Fruit fly (Drosophila melanogaster) whole organism, embryonic: ENCODE measurements around the gene CG18563.

ENCODE experiments used
- CG11456 ChIP-seq: fragments of 200-800 bp; sonication (Bioruptor generic); IDR thresholded peaks from 3 replicates; pipeline ENCODE4 v1.3.6; 2022; ENCODE audit warnings: missing biosample characterization, missing genetic modification characterization
- CG12104 ChIP-seq: fragments of 200-800 bp; sonication (Bioruptor generic); optimal IDR thresholded peaks from 3 replicates; lab custom pipeline; 2016; ENCODE audit warnings: missing biosample characterization, missing genetic modification characterization
- CG12659 ChIP-seq: fragments of 200-800 bp; sonication (Bioruptor generic); optimal IDR thresholded peaks from 3 replicates; lab custom pipeline; 2017; ENCODE audit warnings: mild to moderate bottlenecking, missing biosample characterization, missing genetic modification reagents, missing genetic modification characterization
- CG13894 ChIP-seq: fragments of 200-800 bp; sonication (Bioruptor generic); optimal IDR thresholded peaks from 3 replicates; lab custom pipeline; 2018; ENCODE audit warnings: missing biosample characterization, mild to moderate bottlenecking, missing genetic modification characterization, moderate library complexity
- CG14860 ChIP-seq: fragments of 200-800 bp; sonication (Bioruptor generic); IDR thresholded peaks from 3 replicates; pipeline ENCODE4 v1.3.6; 2022; ENCODE audit warnings: missing biosample characterization, missing genetic modification characterization; ENCODE audit not compliant: partially characterized antibody
- CG18262 ChIP-seq: fragments of 200-800 bp; optimal IDR thresholded peaks from 3 replicates; lab custom pipeline; 2019; ENCODE audit warnings: missing biosample characterization, mild to moderate bottlenecking, missing genetic modification characterization, moderate library complexity
- CG2199 ChIP-seq: fragments of 200-800 bp; sonication (Bioruptor generic); IDR thresholded peaks from 3 replicates; pipeline ENCODE4 v1.3.6; 2022; ENCODE audit warnings: missing biosample characterization, missing genetic modification characterization
- CG30020 ChIP-seq: fragments of 200-800 bp; optimal IDR thresholded peaks from 2 replicates; lab custom pipeline; 2019; ENCODE audit warnings: missing biosample characterization, mild to moderate bottlenecking, missing genetic modification characterization, moderate library complexity
- CG3163 ChIP-seq: fragments of 200-800 bp; sonication (Bioruptor generic); optimal IDR thresholded peaks from 3 replicates; lab custom pipeline; 2016; ENCODE audit warnings: missing biosample characterization, missing genetic modification characterization
- CG32532 ChIP-seq: fragments of 200-800 bp; sonication (Bioruptor generic); IDR thresholded peaks from 2 replicates; pipeline ENCODE4 v1.3.6; 2022; ENCODE audit warnings: missing biosample characterization, missing genetic modification characterization
- CG6791 ChIP-seq: fragments of 200-800 bp; sonication (Bioruptor generic); IDR thresholded peaks from 3 replicates; pipeline ENCODE4 v1.3.6; 2022; ENCODE audit warnings: missing biosample characterization, missing genetic modification characterization; ENCODE audit not compliant: partially characterized antibody
- CG9609 ChIP-seq: fragments of 200-800 bp; sonication (Bioruptor generic); optimal IDR thresholded peaks from 3 replicates; lab custom pipeline; 2016; ENCODE audit warnings: missing biosample characterization, missing genetic modification characterization
- CG9932 ChIP-seq: fragments of 200-800 bp; sonication (Bioruptor generic); IDR thresholded peaks from 2 replicates; pipeline ENCODE4 v1.3.6; 2022; ENCODE audit warnings: missing biosample characterization, missing genetic modification characterization
- D ChIP-seq, 2 experiments: fragments of 200-800 bp in 1 of 2; fragments of >200 bp in 1 of 2; sonication (Bioruptor generic) in 1 of 2; optimal IDR thresholded peaks; 2 replicates in 1 of 2; 3 replicates in 1 of 2; lab custom pipeline; 2017; ENCODE audit warnings: mild to moderate bottlenecking in 1 of 2, missing biosample characterization in 1 of 2, missing genetic modification characterization in 1 of 2, missing genetic modification reagents in 1 of 2
- Dad ChIP-seq: fragments of 200-800 bp; sonication (Bioruptor generic); optimal IDR thresholded peaks from 3 replicates; lab custom pipeline; 2016; ENCODE audit warnings: missing biosample characterization, missing genetic modification characterization
- Doc3 ChIP-seq: fragments of 200-800 bp; sonication (Bioruptor generic); IDR thresholded peaks from 3 replicates; pipeline ENCODE4 v1.3.6; 2022; ENCODE audit warnings: missing biosample characterization, missing genetic modification characterization; ENCODE audit not compliant: partially characterized antibody
- Drgx ChIP-seq: fragments of 200-800 bp; sonication (Bioruptor generic); IDR thresholded peaks from 2 replicates; pipeline ENCODE4 v1.3.6; 2022; ENCODE audit warnings: missing biosample characterization, missing genetic modification characterization
- ERR ChIP-seq: fragments of 200-800 bp; sonication (Bioruptor generic); optimal IDR thresholded peaks from 2 replicates; lab custom pipeline; 2016; ENCODE audit warnings: missing biosample characterization, missing genetic modification characterization
- Fer1 ChIP-seq: fragments of 200-800 bp; sonication (Bioruptor generic); optimal IDR thresholded peaks from 2 replicates; lab custom pipeline; 2017; ENCODE audit warnings: missing biosample characterization, mild to moderate bottlenecking, missing genetic modification characterization
- GATAe ChIP-seq: fragments of 200-800 bp; sonication (Bioruptor generic); conservative IDR thresholded peaks from 2 replicates; pipeline ENCODE4 v1.3.6; 2022; ENCODE audit warnings: missing biosample characterization, missing genetic modification characterization
- HmgZ ChIP-seq: fragments of 200-800 bp; sonication (Bioruptor generic); optimal IDR thresholded peaks from 2 replicates; lab custom pipeline; 2018; ENCODE audit warnings: missing biosample characterization, mild to moderate bottlenecking, missing genetic modification characterization
- Hr3 ChIP-seq: fragments of 200-800 bp; sonication (Bioruptor generic); optimal IDR thresholded peaks from 3 replicates; lab custom pipeline; 2016; ENCODE audit warnings: missing biosample characterization, missing genetic modification characterization
- Jarid2 ChIP-seq: fragments of 200-800 bp; sonication (Bioruptor generic); optimal IDR thresholded peaks from 3 replicates; lab custom pipeline; 2017; ENCODE audit warnings: mild to moderate bottlenecking, missing biosample characterization, missing genetic modification reagents, missing genetic modification characterization
- NFAT ChIP-seq: fragments of 200-800 bp; sonication (Bioruptor generic); IDR thresholded peaks from 2 replicates; pipeline ENCODE4 v1.3.6; 2022; ENCODE audit warnings: missing biosample characterization, missing genetic modification characterization
- Pdp1 ChIP-seq, 2 experiments: fragments of 200-800 bp; sonication (Bioruptor generic); optimal IDR thresholded peaks; 3 replicates each; lab custom pipeline; 2016; ENCODE audit warnings: missing biosample characterization in 2 of 2, missing genetic modification characterization in 2 of 2, mild to moderate bottlenecking in 1 of 2, moderate library complexity in 1 of 2
- Ptx1 ChIP-seq: fragments of 200-800 bp; sonication (Bioruptor generic); IDR thresholded peaks from 2 replicates; pipeline ENCODE4 v1.3.6; 2022; ENCODE audit warnings: missing biosample characterization, missing genetic modification characterization
- abd-A ChIP-seq: fragments of 200-800 bp; sonication (Bioruptor generic); optimal IDR thresholded peaks from 3 replicates; lab custom pipeline; 2019; ENCODE audit warnings: missing biosample characterization, mild to moderate bottlenecking, missing genetic modification characterization, moderate library complexity
- ac ChIP-seq: fragments of 200-800 bp; sonication (Bioruptor generic); optimal IDR thresholded peaks from 3 replicates; lab custom pipeline; 2017; ENCODE audit warnings: missing biosample characterization, mild to moderate bottlenecking, missing genetic modification characterization
- amos ChIP-seq: fragments of 200-800 bp; sonication (Bioruptor generic); IDR thresholded peaks from 2 replicates; pipeline ENCODE4 v1.3.6; 2022; ENCODE audit warnings: missing biosample characterization, missing genetic modification characterization; ENCODE audit not compliant: partially characterized antibody
- bigmax ChIP-seq: fragments of 200-800 bp; sonication (Bioruptor generic); optimal IDR thresholded peaks from 2 replicates; lab custom pipeline; 2018; ENCODE audit warnings: missing biosample characterization, mild to moderate bottlenecking, missing genetic modification characterization
- bsh ChIP-seq, 2 experiments: fragments of 200-800 bp; sonication (Bioruptor generic); optimal IDR thresholded peaks; 2 replicates each; lab custom pipeline; 2017 to 2018; ENCODE audit warnings: mild to moderate bottlenecking in 2 of 2, missing biosample characterization in 2 of 2, missing genetic modification characterization in 2 of 2, moderate library complexity in 1 of 2
- ci ChIP-seq: fragments of 200-800 bp; sonication (Bioruptor generic); IDR thresholded peaks from 3 replicates; pipeline ENCODE4 v1.3.6; 2022; ENCODE audit warnings: missing biosample characterization, missing genetic modification characterization
- eve ChIP-seq, 2 experiments: fragments of >200 bp; optimal IDR thresholded peaks; 2 replicates each; lab custom pipeline; 2017; ENCODE audit warnings: missing biosample characterization in 2 of 2, missing genetic modification characterization in 2 of 2
- gsb-n ChIP-seq: fragments of 200-800 bp; sonication (Bioruptor generic); optimal IDR thresholded peaks from 3 replicates; lab custom pipeline; 2018; ENCODE audit warnings: missing biosample characterization, mild to moderate bottlenecking, missing genetic modification characterization
- her ChIP-seq: fragments of 200-800 bp; sonication (Bioruptor generic); optimal IDR thresholded peaks from 2 replicates; lab custom pipeline; 2016; ENCODE audit warnings: missing biosample characterization, missing genetic modification characterization
- hkb ChIP-seq, 2 experiments: fragments of 200-800 bp in 1 of 2; fragments of >200 bp in 1 of 2; sonication (Bioruptor generic) in 1 of 2; IDR thresholded peaks in 1 of 2; optimal IDR thresholded peaks in 1 of 2; 2 replicates each; pipeline versions ENCODE4 v1.3.6 to Lab custom; 2017 to 2022; ENCODE audit warnings: missing biosample characterization in 1 of 2, missing genetic modification characterization in 1 of 2
- inv ChIP-seq: fragments of 200-800 bp; sonication (Bioruptor generic); IDR thresholded peaks from 2 replicates; pipeline ENCODE4 v1.3.6; 2022; ENCODE audit warnings: missing biosample characterization, missing genetic modification characterization; ENCODE audit not compliant: partially characterized antibody
- lab ChIP-seq: fragments of 200-800 bp; sonication (Bioruptor generic); optimal IDR thresholded peaks from 3 replicates; lab custom pipeline; 2017; ENCODE audit warnings: missing biosample characterization, missing genetic modification characterization, mild to moderate bottlenecking, moderate library complexity, missing genetic modification reagents
- lbe ChIP-seq: fragments of 200-800 bp; sonication (Bioruptor generic); optimal IDR thresholded peaks from 2 replicates; lab custom pipeline; 2016; ENCODE audit warnings: missing biosample characterization, mild to moderate bottlenecking, missing genetic modification characterization
- nerfin-2 ChIP-seq: fragments of 200-800 bp; sonication (Bioruptor generic); IDR thresholded peaks from 2 replicates; pipeline ENCODE4 v1.3.6; 2022; ENCODE audit warnings: missing biosample characterization, missing genetic modification characterization; ENCODE audit not compliant: partially characterized antibody
- onecut ChIP-seq: fragments of 200-800 bp; sonication (Bioruptor generic); IDR thresholded peaks from 2 replicates; pipeline ENCODE4 v1.3.6; 2022; ENCODE audit warnings: missing biosample characterization, missing genetic modification characterization
- rib ChIP-seq: fragments of 200-800 bp; sonication (Bioruptor generic); IDR thresholded peaks from 2 replicates; pipeline ENCODE4 v1.3.6; 2022; ENCODE audit warnings: missing biosample characterization, missing genetic modification characterization
- sd ChIP-seq: fragments of 200-800 bp; sonication (Bioruptor generic); optimal IDR thresholded peaks from 3 replicates; lab custom pipeline; 2018; ENCODE audit warnings: missing biosample characterization, mild to moderate bottlenecking, missing genetic modification characterization, moderate library complexity
- sens ChIP-seq: fragments of 200-800 bp; sonication (Bioruptor generic); peaks from one replicate; lab custom pipeline; 2016; ENCODE audit warnings: missing biosample characterization, missing genetic modification characterization
- stwl ChIP-seq: fragments of 200-800 bp; sonication (Bioruptor generic); optimal IDR thresholded peaks from 3 replicates; lab custom pipeline; 2018; ENCODE audit warnings: missing biosample characterization, mild to moderate bottlenecking, missing genetic modification characterization, moderate library complexity

Gene CG18563

dm6 chr2L:17449608-17450504 lies 8.0 kb downstream of the CG18563 start, which contains the start of gene dl (continued):
- TF ChIP-seq ac: no peak
- TF ChIP-seq CG6791 (GFP tag; lab: Robert Waterston, UW): no peak
- TF ChIP-seq CG14860 (GFP tag; lab: Robert Waterston, UW): no peak
- peak; percentile 1 for TF ChIP-seq ERR (GFP tag; lab: Kevin White, UChicago)
- TF ChIP-seq sd (tag; lab: Kevin White, UChicago): peak; percentile 68
- TF ChIP-seq lab: peak; percentile 40
- TF ChIP-seq sens: peak; percentile 80
- no peak for TF ChIP-seq Doc3 (GFP tag; lab: Robert Waterston, UW)
- TF ChIP-seq Drgx: peak; percentile 68
- no peak for TF ChIP-seq Hr3 (GFP tag; lab: Kevin White, UChicago)
- peak; percentile 7 for TF ChIP-seq CG13894 (tag; lab: Kevin White, UChicago)
- TF ChIP-seq CG3163 (GFP tag; lab: Kevin White, UChicago): peak; percentile 90
- no peak for TF ChIP-seq Fer1 (GFP tag; lab: Kevin White, UChicago)
- peak; percentile 20; the same call in 1 of the 2 replicates for TF ChIP-seq Ptx1 (GFP tag; lab: Robert Waterston, UW)
- TF ChIP-seq CG30020 (tag; lab: Kevin White, UChicago): no peak
- TF ChIP-seq lbe (GFP tag; lab: Kevin White, UChicago): peak; percentile 1
- no peak for TF ChIP-seq inv (GFP tag; lab: Robert Waterston, UW)
- TF ChIP-seq Pdp1 (GFP tag; optimal IDR thresholded peaks at IDR 0.05; lab: Kevin White, UChicago): peak in 1 of 2 experiments; percentile 81
- 0 out of 3 replicates have a peak, but pooled peaks have one; percentile 7 for TF ChIP-seq CG11456 (GFP tag; lab: Robert Waterston, UW)
- TF ChIP-seq CG2199 (GFP tag; lab: Robert Waterston, UW): peak; percentile 13; the same call in 1 of the 3 replicates
- 0 out of 2 replicates have a peak, but pooled peaks have one; percentile 4 for TF ChIP-seq onecut
- no peak; the same call in 1 of the 2 replicates for TF ChIP-seq amos
- no peak for TF ChIP-seq Dad (GFP tag; lab: Kevin White, UChicago)
- TF ChIP-seq NFAT: peak; percentile 46; the same call in 1 of the 2 replicates
- peak; percentile 90 for TF ChIP-seq Jarid2 (GFP tag; lab: Kevin White, UChicago)
- TF ChIP-seq hkb (optimal IDR thresholded peaks at IDR 0.05; lab: Kevin White, UChicago): no peak
- TF ChIP-seq hkb (GFP tag; IDR thresholded peaks at IDR 0.05; lab: Robert Waterston, UW): peak; percentile 9; the same call in 1 of the 2 replicates
- no peak for TF ChIP-seq her (GFP tag; lab: Kevin White, UChicago)
- peak; percentile 53; the same call in 2 of the 3 replicates for TF ChIP-seq ci (GFP tag; lab: Robert Waterston, UW)
- TF ChIP-seq CG18262: peak; percentile 5
- peak in 1 of 2 experiments; percentile 83 for TF ChIP-seq eve (GFP tag; optimal IDR thresholded peaks at IDR 0.05; lab: Kevin White, UChicago)
- peak; percentile 2 to 43 for TF ChIP-seq bsh (GFP tag; optimal IDR thresholded peaks at IDR 0.05; lab: Kevin White, UChicago)
- TF ChIP-seq CG9932 (GFP tag; lab: Robert Waterston, UW): peak; percentile 33; the same call in 1 of the 2 replicates
- no peak for TF ChIP-seq HmgZ (tag; lab: Kevin White, UChicago)
- TF ChIP-seq abd-A: peak; percentile 69
- no peak for TF ChIP-seq CG12104 (GFP tag; lab: Kevin White, UChicago)
- TF ChIP-seq stwl (tag; lab: Kevin White, UChicago): peak; percentile 24
- no peak for TF ChIP-seq D (optimal IDR thresholded peaks at IDR 0.05; lab: Kevin White, UChicago)
- TF ChIP-seq D (GFP tag; optimal IDR thresholded peaks at IDR 0.05; lab: Kevin White, UChicago): no peak
- TF ChIP-seq gsb-n (tag; lab: Kevin White, UChicago): no peak
- peak; percentile 32; the same call in 1 of the 2 replicates for TF ChIP-seq rib (GFP tag; lab: Robert Waterston, UW)
- TF ChIP-seq CG32532 (GFP tag; lab: Robert Waterston, UW): no peak; the same call in 1 of the 2 replicates
- TF ChIP-seq GATAe (GFP tag; lab: Robert Waterston, UW): peak; percentile 18; the same call in 1 of the 2 replicates
- peak; percentile 37; the same call in 1 of the 2 replicates for TF ChIP-seq nerfin-2 (GFP tag; lab: Robert Waterston, UW)
- no peak for TF ChIP-seq bigmax (GFP tag; lab: Kevin White, UChicago)
- no peak for TF ChIP-seq CG9609 (GFP tag; lab: Kevin White, UChicago)
- peak; percentile 6 for TF ChIP-seq CG12659 (GFP tag; lab: Kevin White, UChicago)
